Fruit fly (Drosophila melanogaster): ENCODE data around the gene CG6310.

dm6 chr3L:11084557-11085231 is 15.0 kb upstream of the CG6310 start:
- no peak for TF ChIP-seq ovo (GFP tag; optimal IDR thresholded peaks at IDR 0.05)
- peak; percentile 94 for TF ChIP-seq CG7045 (GFP tag; optimal IDR thresholded peaks at IDR 0.05)
- TF ChIP-seq CG5204 (GFP tag; optimal IDR thresholded peaks at IDR 0.05) = no peak
- peak; percentile 97 for TF ChIP-seq CG12768 (GFP tag; optimal IDR thresholded peaks at IDR 0.05)
- no peak for TF ChIP-seq Hr96 (GFP tag; optimal IDR thresholded peaks at IDR 0.05)
- TF ChIP-seq toe (GFP tag; optimal IDR thresholded peaks at IDR 0.05) = no peak
- peak; percentile 95 for TF ChIP-seq CG11617 (GFP tag; optimal IDR thresholded peaks at IDR 0.05)
- peak; percentile 65 for TF ChIP-seq Mnt (GFP tag; optimal IDR thresholded peaks at IDR 0.05)
- peak; percentile 93 for TF ChIP-seq Crg-1 (GFP tag; optimal IDR thresholded peaks at IDR 0.05)
- TF ChIP-seq Clk (GFP tag; optimal IDR thresholded peaks at IDR 0.05) = peak; percentile 88
- no peak for TF ChIP-seq cnc (optimal IDR thresholded peaks at IDR 0.05)
